Worm (Caenorhabditis elegans) whole organism, young adult: ENCODE data around the gene K02F6.1.

Source experiments
- B0019.2 ChIP-seq: fragments of 200-800 bp; sonication (Bioruptor generic); conservative IDR thresholded peaks from 2 replicates; pipeline ENCODE4 v1.3.6; 2022; ENCODE audit warnings: missing genetic modification reagents, missing genetic modification characterization, missing compliant biosample characterization
- B0336.3 ChIP-seq: fragments of 200-800 bp; sonication (Bioruptor generic); IDR thresholded peaks from 2 replicates; pipeline ENCODE4 v1.3.6; 2022; ENCODE audit warnings: missing genetic modification characterization, missing compliant biosample characterization
- F37B4.10 ChIP-seq: fragments of 200-800 bp; sonication (Bioruptor generic); IDR thresholded peaks from 2 replicates; pipeline ENCODE4 v1.3.6; 2022; ENCODE audit warnings: missing genetic modification characterization, missing compliant biosample characterization
- F39B2.1 ChIP-seq: fragments of 200-800 bp; sonication (Bioruptor generic); IDR thresholded peaks from 2 replicates; pipeline ENCODE4 v1.3.6; 2022; ENCODE audit warnings: missing genetic modification reagents, missing genetic modification characterization, missing compliant biosample characterization
- K12H6.12 ChIP-seq: fragments of 200-800 bp; sonication (Bioruptor generic); optimal IDR thresholded peaks from 2 replicates; lab custom pipeline; 2018; ENCODE audit warnings: mild to moderate bottlenecking, missing genetic modification characterization, missing compliant biosample characterization
- akir-1 ChIP-seq: fragments of 200-800 bp; sonication (Bioruptor generic); optimal IDR thresholded peaks from 2 replicates; lab custom pipeline; 2018; ENCODE audit warnings: mild to moderate bottlenecking, missing genetic modification characterization, moderate library complexity, missing compliant biosample characterization
- bed-1 ChIP-seq: fragments of 200-800 bp; sonication (Bioruptor generic); IDR thresholded peaks from 2 replicates; pipeline ENCODE4 v1.3.6; 2022; ENCODE audit warnings: missing genetic modification reagents, missing genetic modification characterization, missing compliant biosample characterization
- ceh-58 ChIP-seq: fragments of 200-800 bp; sonication (Bioruptor generic); IDR thresholded peaks from 2 replicates; pipeline ENCODE4 v1.3.6; 2022; ENCODE audit warnings: missing genetic modification characterization, missing compliant biosample characterization
- ceh-79 ChIP-seq: sonication (generic microtip); optimal IDR thresholded peaks from 2 replicates; lab custom pipeline; 2017; ENCODE audit warnings: mild to moderate bottlenecking, missing genetic modification characterization, missing compliant biosample characterization
- chd-7 ChIP-seq: sonication (generic microtip); optimal IDR thresholded peaks from 2 replicates; lab custom pipeline; 2016; ENCODE audit warnings: mild to moderate bottlenecking, missing genetic modification characterization, moderate library complexity, missing compliant biosample characterization
- die-1 ChIP-seq: sonication (generic microtip); optimal IDR thresholded peaks from 2 replicates; lab custom pipeline; 2016; ENCODE audit warnings: missing genotype, mild to moderate bottlenecking, missing genetic modification characterization, missing compliant biosample characterization
- dpl-1 ChIP-seq: fragments of 150-350 bp; optimal IDR thresholded peaks from 2 replicates; lab custom pipeline; 2014; ENCODE audit warnings: missing biosample characterization, missing genetic modification reagents, missing genetic modification characterization
- efl-1 ChIP-seq: fragments of 150-350 bp; optimal IDR thresholded peaks from 2 replicates; lab custom pipeline; 2014; ENCODE audit warnings: missing biosample characterization, missing genetic modification reagents, missing genetic modification characterization
- egl-18 ChIP-seq: fragments of 200-800 bp; sonication (Bioruptor generic); IDR thresholded peaks from 2 replicates; pipeline ENCODE4 v1.3.6; 2022; ENCODE audit warnings: missing genetic modification reagents, missing genetic modification characterization, missing compliant biosample characterization
- egl-44 ChIP-seq: fragments of 200-800 bp; sonication (Bioruptor generic); IDR thresholded peaks from 2 replicates; pipeline ENCODE4 v1.3.6; 2022; ENCODE audit warnings: missing genetic modification reagents, missing genetic modification characterization, missing compliant biosample characterization
- ekl-4 ChIP-seq: fragments of 200-800 bp; sonication (Bioruptor generic); IDR thresholded peaks from 2 replicates; pipeline ENCODE4 v1.3.6; 2022; ENCODE audit warnings: missing genetic modification reagents, missing genetic modification characterization, missing compliant biosample characterization
- gei-17 ChIP-seq: fragments of 200-800 bp; sonication (Bioruptor generic); optimal IDR thresholded peaks from 2 replicates; lab custom pipeline; 2018; ENCODE audit warnings: mild to moderate bottlenecking, missing genetic modification characterization, missing compliant biosample characterization
- hlh-26 ChIP-seq: fragments of 200-800 bp; sonication (Bioruptor generic); conservative IDR thresholded peaks from 2 replicates; pipeline ENCODE4 v1.3.6; 2022; ENCODE audit warnings: missing genetic modification reagents, missing genetic modification characterization, missing compliant biosample characterization
- hmg-1.2 ChIP-seq: fragments of 200-800 bp; sonication (Bioruptor generic); IDR thresholded peaks from 2 replicates; pipeline ENCODE4 v1.3.6; 2022; ENCODE audit warnings: missing genetic modification reagents, missing genetic modification characterization, missing compliant biosample characterization
- hrde-1 ChIP-seq: sonication (generic microtip); optimal IDR thresholded peaks from 2 replicates; lab custom pipeline; 2016; ENCODE audit warnings: missing genetic modification characterization, mild to moderate bottlenecking, missing compliant biosample characterization, moderate library complexity, missing genotype, missing genetic modification reagents, borderline replicate concordance
- lin-40 ChIP-seq: sonication (generic microtip); optimal IDR thresholded peaks from 2 replicates; lab custom pipeline; 2016; ENCODE audit warnings: missing genetic modification characterization, mild to moderate bottlenecking, missing compliant biosample characterization, missing genotype, missing genetic modification reagents
- lin-54 ChIP-seq: fragments of 200-800 bp; sonication (Bioruptor generic); optimal IDR thresholded peaks from 2 replicates; lab custom pipeline; 2018; ENCODE audit warnings: mild to moderate bottlenecking, missing genetic modification characterization, missing compliant biosample characterization
- madf-10 ChIP-seq: sonication (generic microtip); optimal IDR thresholded peaks from 2 replicates; lab custom pipeline; 2016; ENCODE audit warnings: mild to moderate bottlenecking, missing genetic modification characterization, missing compliant biosample characterization
- mcd-1 ChIP-seq: fragments of 200-800 bp; sonication (Bioruptor generic); IDR thresholded peaks from 2 replicates; pipeline ENCODE4 v1.3.6; 2022; ENCODE audit warnings: missing genetic modification reagents, missing genetic modification characterization, missing compliant biosample characterization
- nhr-90 ChIP-seq: sonication (generic microtip); optimal IDR thresholded peaks from 2 replicates; lab custom pipeline; 2016; ENCODE audit warnings: missing genotype, mild to moderate bottlenecking, missing genetic modification characterization, missing compliant biosample characterization
- pha-4 ChIP-seq: fragments of 150-350 bp; sonication (generic microtip); optimal IDR thresholded peaks from 2 replicates; lab custom pipeline; 2014; ENCODE audit warnings: missing biosample characterization, missing genetic modification reagents, missing genetic modification characterization
- sea-2 ChIP-seq: fragments of 200-800 bp; sonication (Bioruptor generic); IDR thresholded peaks from 2 replicates; pipeline ENCODE4 v1.3.6; 2022; ENCODE audit warnings: missing genetic modification characterization, missing compliant biosample characterization
- snpc-3.4 ChIP-seq: sonication (generic microtip); optimal IDR thresholded peaks from 2 replicates; lab custom pipeline; 2017; ENCODE audit warnings: missing genetic modification characterization, mild to moderate bottlenecking, missing compliant biosample characterization, antibody characterized with exemption, moderate library complexity, missing genotype, missing genetic modification reagents
- snpc-4 ChIP-seq, 5 experiments: fragments of 150-350 bp in 1 of 5; sonication (generic microtip) in 4 of 5; optimal IDR thresholded peaks; 2 replicates each; lab custom pipeline; 2014 to 2018; ENCODE audit warnings: missing genetic modification characterization in 5 of 5, missing biosample characterization in 3 of 5, antibody characterized with exemption in 2 of 5, mild to moderate bottlenecking in 2 of 5, missing compliant biosample characterization in 2 of 5, missing genotype in 2 of 5, moderate library complexity in 2 of 5, missing genetic modification reagents in 1 of 5
- sptf-2 ChIP-seq: fragments of 200-800 bp; sonication (Bioruptor generic); optimal IDR thresholded peaks from 2 replicates; lab custom pipeline; 2018; ENCODE audit warnings: mild to moderate bottlenecking, missing genetic modification characterization, missing compliant biosample characterization
- unc-130 ChIP-seq: sonication (generic microtip); optimal IDR thresholded peaks from 2 replicates; lab custom pipeline; 2016; ENCODE audit warnings: missing genetic modification reagents, missing genetic modification characterization, missing compliant biosample characterization
- unc-62 ChIP-seq: fragments of 150-350 bp; optimal IDR thresholded peaks from 2 replicates; lab custom pipeline; 2014; ENCODE audit warnings: missing biosample characterization, missing genetic modification reagents, missing genetic modification characterization
- ztf-22 ChIP-seq: fragments of 200-800 bp; sonication (Bioruptor generic); optimal IDR thresholded peaks from 2 replicates; lab custom pipeline; 2018; ENCODE audit warnings: mild to moderate bottlenecking, missing genetic modification characterization, moderate library complexity, missing compliant biosample characterization
- ztf-26 ChIP-seq: sonication (generic microtip); optimal IDR thresholded peaks from 2 replicates; lab custom pipeline; 2017; ENCODE audit warnings: missing genetic modification characterization, missing compliant biosample characterization
- ztf-28 ChIP-seq: fragments of 200-800 bp; sonication (Bioruptor generic); IDR thresholded peaks from 2 replicates; pipeline ENCODE4 v1.3.6; 2022; ENCODE audit warnings: missing genetic modification reagents, missing genetic modification characterization, missing compliant biosample characterization

The K02F6.1 gene

DNA sequence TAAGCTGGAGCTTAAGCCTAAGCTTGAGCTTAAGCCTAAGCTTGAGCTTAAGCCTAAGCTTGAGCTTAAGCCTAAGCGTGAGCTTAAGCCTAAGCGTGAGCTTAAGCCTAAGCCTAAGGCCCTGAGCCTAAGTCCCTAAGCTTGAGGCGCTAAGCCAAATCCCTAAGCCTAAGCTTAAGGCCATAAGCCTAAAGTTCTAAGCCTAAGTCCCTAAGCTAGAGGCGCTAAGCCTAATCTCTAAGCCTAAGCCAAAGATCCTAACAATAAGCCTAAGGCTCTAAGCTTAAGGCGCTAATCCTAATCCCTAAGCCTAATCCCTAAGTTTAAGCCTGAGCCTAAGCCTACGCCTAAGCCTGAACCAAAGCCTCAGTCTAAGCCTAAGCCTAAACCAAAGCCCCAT, 28.1 kb upstream of the K02F6.1 start:
- TF ChIP-seq hrde-1 (tag; lab: Kevin White, UChicago) (no peak), F37B4.10 (GFP tag; lab: Robert Waterston, UW) (no peak), akir-1 (GFP tag; lab: Kevin White, UChicago) (no peak), efl-1 (GFP tag; lab: Kevin White, UChicago) (no peak), hmg-1.2 (no peak), die-1 (tag; lab: Kevin White, UChicago) (no peak), ekl-4 (GFP tag; lab: Robert Waterston, UW) (no peak), gei-17 (no peak), ztf-22 (GFP tag; lab: Kevin White, UChicago) (no peak), unc-62 (GFP tag; lab: Kevin White, UChicago) (no peak), sptf-2 (GFP tag; lab: Kevin White, UChicago) (no peak), lin-40 (tag; lab: Kevin White, UChicago) (no peak), snpc-4 (GFP tag; optimal IDR thresholded peaks at IDR 0.05; lab: Kevin White, UChicago) (no peak), snpc-4 (tag; optimal IDR thresholded peaks at IDR 0.05; lab: Kevin White, UChicago) (no peak), snpc-3.4 (tag; lab: Kevin White, UChicago) (no peak), mcd-1 (GFP tag; lab: Robert Waterston, UW) (no peak), pha-4 (tag; lab: Kevin White, UChicago) (no peak), chd-7 (tag; lab: Kevin White, UChicago) (no peak), lin-54 (GFP tag; lab: Kevin White, UChicago) (no peak)

DNA sequence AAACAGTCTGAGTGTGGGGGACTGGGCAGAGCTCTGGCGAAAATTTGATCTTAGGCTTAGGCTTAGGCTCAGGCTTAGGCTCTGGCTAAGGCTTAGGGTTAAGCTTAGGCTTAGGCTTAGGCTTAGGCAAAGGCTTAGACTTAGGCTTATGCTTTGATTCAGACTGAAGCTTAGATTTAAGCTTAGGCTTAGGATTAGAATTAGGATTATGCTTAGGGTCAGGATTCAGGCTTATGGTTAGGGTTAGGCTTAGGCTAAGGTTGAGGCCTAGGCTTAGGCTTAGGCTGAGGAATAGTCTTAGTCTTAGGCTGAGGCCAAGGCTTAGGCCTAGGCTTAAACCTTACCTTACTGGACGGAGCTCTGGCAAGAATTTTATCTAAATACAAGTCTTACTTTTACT, 26.9 kb upstream of the K02F6.1 start:
- TF ChIP-seq ekl-4 (GFP tag; lab: Robert Waterston, UW) (no peak), B0019.2 (GFP tag; lab: Robert Waterston, UW) (no peak), sea-2 (GFP tag; lab: Robert Waterston, UW) (no peak), K12H6.12 (tag; lab: Kevin White, UChicago) (no peak), hlh-26 (no peak), nhr-90 (tag; lab: Kevin White, UChicago) (no peak), ceh-58 (GFP tag; lab: Robert Waterston, UW) (no peak), bed-1 (GFP tag; lab: Robert Waterston, UW) (no peak), egl-18 (GFP tag; lab: Robert Waterston, UW) (no peak), ceh-79 (tag; lab: Kevin White, UChicago) (no peak), ztf-26 (tag; lab: Kevin White, UChicago) (no peak), dpl-1 (GFP tag; lab: Kevin White, UChicago) (no peak), ztf-28 (GFP tag; lab: Robert Waterston, UW) (no peak), pha-4 (tag; lab: Kevin White, UChicago) (no peak), egl-44 (no peak), B0336.3 (GFP tag; lab: Robert Waterston, UW) (no peak), F39B2.1 (GFP tag; lab: Robert Waterston, UW) (no peak)

DNA sequence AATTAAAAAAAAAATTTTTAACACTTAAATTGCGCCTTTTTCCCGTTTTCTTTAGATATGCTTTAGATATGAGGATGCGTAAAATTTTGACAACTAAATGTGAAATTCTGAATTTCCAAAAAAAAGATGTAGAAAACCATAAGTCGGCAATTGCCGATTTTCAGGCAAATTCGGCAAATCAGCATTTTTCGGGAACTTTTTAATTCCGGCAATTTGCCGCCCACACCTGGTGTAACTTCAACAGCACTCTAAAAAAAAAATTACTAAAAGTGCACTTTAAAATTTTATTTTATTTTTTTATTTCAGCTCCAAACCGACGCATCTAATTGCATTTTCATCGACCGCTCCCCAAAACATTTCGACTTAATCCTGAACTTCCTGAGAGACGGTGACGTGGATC, 23.3 kb upstream of the K02F6.1 start, which contains the start of gene K02F6.6:
Gene K02F6.6, plus strand, starts transcription at position 301 of the 400 bp plus-strand sequence.
- TF ChIP-seq unc-130 (GFP tag; lab: Kevin White, UChicago) (no peak), ceh-79 (tag; lab: Kevin White, UChicago) (no peak), madf-10 (tag; lab: Kevin White, UChicago) (no peak)
- TF ChIP-seq, all 124 proteins: peak for 0
